Fruit fly (Drosophila melanogaster): ENCODE results near the gene Try29F.

The Try29F gene

dm6 chr2L:8998237-8998636 is at the start of gene Try29F:
Gene Try29F, plus strand, starts transcription at chr2L:8998537.
- no peak for TF ChIP-seq psq (GFP tag; optimal IDR thresholded peaks at IDR 0.05)
- no peak for TF ChIP-seq Hr78 (GFP tag; optimal IDR thresholded peaks at IDR 0.05)

dm6 chr2L:8948650-8949049 is 49.7 kb upstream of the Try29F start:
- TF ChIP-seq foxo (GFP tag; optimal IDR thresholded peaks at IDR 0.05) (no peak), fru (GFP tag; optimal IDR thresholded peaks at IDR 0.05) (no peak), N (GFP tag; optimal IDR thresholded peaks at IDR 0.05) (no peak), Hr83 (GFP tag; optimal IDR thresholded peaks at IDR 0.05; ENCODE audit: poor library complexity, severe bottlenecking) (no peak), CG32264 (GFP tag; optimal IDR thresholded peaks at IDR 0.05) (no peak), dl (GFP tag; optimal IDR thresholded peaks at IDR 0.05; ENCODE audit: insufficient read depth in 1 of 2, partially characterized antibody in 2 of 2) (no peak), OdsH (GFP tag; optimal IDR thresholded peaks at IDR 0.05) (no peak), usp (GFP tag; optimal IDR thresholded peaks at IDR 0.05) (no peak), tai (GFP tag; optimal IDR thresholded peaks at IDR 0.05) (no peak), HLH106 (tag; optimal IDR thresholded peaks at IDR 0.05) (no peak), Hnf4 (GFP tag; optimal IDR thresholded peaks at IDR 0.05) (no peak), Dif (GFP tag; optimal IDR thresholded peaks at IDR 0.05; ENCODE audit: partially characterized antibody) (no peak), CrebA (GFP tag; optimal IDR thresholded peaks at IDR 0.05; ENCODE audit: borderline replicate concordance) (no peak), dmrt93B (GFP tag; optimal IDR thresholded peaks at IDR 0.05) (no peak), GATAd (GFP tag; optimal IDR thresholded peaks at IDR 0.05) (no peak), sage (GFP tag; optimal IDR thresholded peaks at IDR 0.05) (no peak), brk (GFP tag; optimal IDR thresholded peaks at IDR 0.05) (no peak), Hr78 (GFP tag; optimal IDR thresholded peaks at IDR 0.05) (no peak)

DNA sequence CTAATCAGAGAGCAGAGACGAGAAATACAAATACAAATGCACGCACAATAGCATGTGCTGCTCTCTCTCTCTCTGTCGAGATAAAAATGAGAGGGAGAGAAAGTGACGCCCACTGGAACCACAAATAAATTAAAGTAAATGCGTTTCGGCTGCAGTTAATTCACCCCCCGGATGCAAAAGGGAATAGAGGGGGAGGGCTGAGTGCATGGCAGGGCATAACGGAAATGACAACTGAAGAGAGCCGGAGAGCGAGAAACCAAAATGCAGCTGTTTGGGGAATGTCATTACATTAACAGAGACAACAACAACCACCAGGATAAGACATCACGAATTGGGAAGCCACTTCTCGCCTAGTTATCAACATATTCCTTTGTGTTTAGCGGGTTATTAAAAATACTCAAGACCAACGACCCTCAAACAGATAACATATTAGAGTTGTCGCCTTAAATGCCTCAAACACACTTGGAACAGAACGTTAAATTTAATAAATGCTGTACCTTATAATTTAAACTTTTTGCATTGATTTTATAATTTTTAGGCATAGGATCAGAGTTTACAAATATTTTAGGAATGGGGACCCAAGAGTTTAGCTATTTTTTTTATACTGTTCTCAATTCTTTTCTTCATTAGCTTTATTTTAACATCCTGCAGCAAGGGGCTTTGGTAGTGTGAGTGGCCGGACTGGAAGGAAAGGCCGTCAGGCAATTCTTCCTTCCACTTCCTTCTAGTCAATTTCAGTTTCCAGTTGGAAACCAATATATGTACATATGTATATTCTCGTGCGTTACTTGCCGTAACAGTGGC is 48.2 kb upstream of the Try29F start:
- TF ChIP-seq Abd-B (GFP tag; optimal IDR thresholded peaks at IDR 0.05) (no peak), OdsH (GFP tag; optimal IDR thresholded peaks at IDR 0.05) (peak; percentile 56), CrebA (GFP tag; optimal IDR thresholded peaks at IDR 0.05; ENCODE audit: borderline replicate concordance) (no peak), lola (GFP tag; optimal IDR thresholded peaks at IDR 0.05) (no peak), CG32264 (GFP tag; optimal IDR thresholded peaks at IDR 0.05) (no peak), Dif (GFP tag; optimal IDR thresholded peaks at IDR 0.05; ENCODE audit: partially characterized antibody) (peak; percentile 59), GATAd (GFP tag; optimal IDR thresholded peaks at IDR 0.05) (no peak), Sp1 (GFP tag; optimal IDR thresholded peaks at IDR 0.05) (peak; percentile 63), dmrt93B (GFP tag; optimal IDR thresholded peaks at IDR 0.05) (peak; percentile 48), rgr (GFP tag; optimal IDR thresholded peaks at IDR 0.05) (peak; percentile 53), foxo (GFP tag; optimal IDR thresholded peaks at IDR 0.05) (peak in 1 of 2 experiments; percentile 71), tai (GFP tag; optimal IDR thresholded peaks at IDR 0.05) (peak; percentile 25), Jra (GFP tag; optimal IDR thresholded peaks at IDR 0.05) (no peak), CG9705 (GFP tag; optimal IDR thresholded peaks at IDR 0.05) (no peak), dsf (GFP tag; optimal IDR thresholded peaks at IDR 0.05; ENCODE audit: borderline replicate concordance) (no peak), Hr78 (GFP tag; optimal IDR thresholded peaks at IDR 0.05) (no peak), Hnf4 (GFP tag; optimal IDR thresholded peaks at IDR 0.05) (peak; percentile 37), psq (GFP tag; optimal IDR thresholded peaks at IDR 0.05) (peak; percentile 80), dl (GFP tag; optimal IDR thresholded peaks at IDR 0.05; ENCODE audit: insufficient read depth in 1 of 2, partially characterized antibody in 2 of 2) (peak; percentile 34 to 71), pan (optimal IDR thresholded peaks at IDR 0.05) (no peak), N (GFP tag; optimal IDR thresholded peaks at IDR 0.05) (no peak), Mio (GFP tag; optimal IDR thresholded peaks at IDR 0.05) (no peak), usp (GFP tag; optimal IDR thresholded peaks at IDR 0.05) (no peak), Vsx2 (GFP tag; optimal IDR thresholded peaks at IDR 0.05; ENCODE audit: partially characterized antibody) (peak; percentile 89), Rel (GFP tag; optimal IDR thresholded peaks at IDR 0.05) (no peak), Rel (tag; optimal IDR thresholded peaks at IDR 0.05) (peak; percentile 14), ey (GFP tag; optimal IDR thresholded peaks at IDR 0.05) (peak; percentile 66), br (GFP tag; optimal IDR thresholded peaks at IDR 0.05) (peak; percentile 67), sage (GFP tag; optimal IDR thresholded peaks at IDR 0.05) (no peak), jim (GFP tag; optimal IDR thresholded peaks at IDR 0.05) (no peak), fru (GFP tag; optimal IDR thresholded peaks at IDR 0.05) (peak; percentile 95), sv (GFP tag; optimal IDR thresholded peaks at IDR 0.05) (no peak), HLH106 (tag; optimal IDR thresholded peaks at IDR 0.05) (peak; percentile 57), Myc (optimal IDR thresholded peaks at IDR 0.05) (no peak), brk (GFP tag; optimal IDR thresholded peaks at IDR 0.05) (peak; percentile 12), woc (GFP tag; optimal IDR thresholded peaks at IDR 0.05) (peak; percentile 74), Dfd (GFP tag; optimal IDR thresholded peaks at IDR 0.05) (no peak), h (GFP tag; optimal IDR thresholded peaks at IDR 0.05) (peak; percentile 58), Hr83 (GFP tag; optimal IDR thresholded peaks at IDR 0.05; ENCODE audit: poor library complexity, severe bottlenecking) (peak; percentile 30)

Measured in whole organism, wandering third instar larva.